Worm (Caenorhabditis elegans) whole organism, young adult: ENCODE data around the gene col-98.
A peak's percentile ranks its signal among the peaks of the same experiment; 100 is the strongest.

Source experiments
- B0035.1 ChIP-seq: sonication (generic microtip); optimal IDR thresholded peaks from 2 replicates; lab custom pipeline; 2016; ENCODE audit warnings: missing genetic modification characterization, mild to moderate bottlenecking, missing compliant biosample characterization, missing genotype, missing genetic modification reagents
- B0261.1 ChIP-seq: sonication (generic microtip); optimal IDR thresholded peaks from 2 replicates; lab custom pipeline; 2016; ENCODE audit warnings: mild to moderate bottlenecking, missing genetic modification characterization, moderate library complexity, missing compliant biosample characterization
- B0336.3 ChIP-seq: fragments of 200-800 bp; sonication (Bioruptor generic); IDR thresholded peaks from 2 replicates; pipeline ENCODE4 v1.3.6; 2022; ENCODE audit warnings: missing genetic modification characterization, missing compliant biosample characterization
- F10E7.11 ChIP-seq: sonication (generic microtip); optimal IDR thresholded peaks from 2 replicates; lab custom pipeline; 2017; ENCODE audit warnings: mild to moderate bottlenecking, missing genetic modification characterization, moderate library complexity, missing compliant biosample characterization
- F33H1.4 ChIP-seq: fragments of 200-800 bp; sonication (Bioruptor generic); IDR thresholded peaks from 2 replicates; pipeline ENCODE4 v1.3.6; 2022; ENCODE audit warnings: missing genetic modification reagents, missing genetic modification characterization, missing compliant biosample characterization
- F39B2.1 ChIP-seq: fragments of 200-800 bp; sonication (Bioruptor generic); IDR thresholded peaks from 2 replicates; pipeline ENCODE4 v1.3.6; 2022; ENCODE audit warnings: missing genetic modification reagents, missing genetic modification characterization, missing compliant biosample characterization
- F52B5.7 ChIP-seq: sonication (generic microtip); optimal IDR thresholded peaks from 2 replicates; lab custom pipeline; 2016; ENCODE audit warnings: mild to moderate bottlenecking, missing genetic modification characterization, missing compliant biosample characterization
- F55B11.4 ChIP-seq: sonication (generic microtip); optimal IDR thresholded peaks from 2 replicates; lab custom pipeline; 2016; ENCODE audit warnings: missing compliant biosample characterization, missing genetic modification characterization, borderline replicate concordance; ENCODE audit not compliant: insufficient read depth
- F57C9.4 ChIP-seq: sonication (generic microtip); optimal IDR thresholded peaks from 2 replicates; lab custom pipeline; 2017; ENCODE audit warnings: mild to moderate bottlenecking, missing genetic modification characterization, missing compliant biosample characterization
- K11D2.4 ChIP-seq: fragments of 200-800 bp; sonication (Bioruptor generic); IDR thresholded peaks from 2 replicates; pipeline ENCODE4 v1.3.6; 2022; ENCODE audit warnings: missing genetic modification reagents, missing genetic modification characterization, missing compliant biosample characterization
- T07F8.4 ChIP-seq: sonication (generic microtip); optimal IDR thresholded peaks from 2 replicates; lab custom pipeline; 2016; ENCODE audit warnings: mild to moderate bottlenecking, missing genetic modification characterization, moderate library complexity, missing compliant biosample characterization
- T26A5.8 ChIP-seq: sonication (generic microtip); optimal IDR thresholded peaks from 2 replicates; lab custom pipeline; 2016; ENCODE audit warnings: missing genetic modification characterization, missing compliant biosample characterization
- Y53F4B.3 ChIP-seq: fragments of 200-800 bp; sonication (Bioruptor generic); IDR thresholded peaks from 2 replicates; pipeline ENCODE4 v1.3.6; 2022; ENCODE audit warnings: missing genetic modification reagents, missing genetic modification characterization, missing compliant biosample characterization
- Y79H2A.3 ChIP-seq: fragments of 200-800 bp; sonication (Bioruptor generic); conservative IDR thresholded peaks from 2 replicates; pipeline ENCODE4 v1.3.6; 2022; ENCODE audit warnings: missing genetic modification reagents, missing genetic modification characterization, missing compliant biosample characterization
- ama-1 ChIP-seq, 3 experiments: fragments of 150-350 bp in 1 of 3; sonication (generic microtip) in 2 of 3; optimal IDR thresholded peaks; 2 replicates each; lab custom pipeline; 2014 to 2018; ENCODE audit warnings: missing biosample characterization in 2 of 3, missing genetic modification characterization in 2 of 3, missing genetic modification reagents in 2 of 3
- aptf-2 ChIP-seq: fragments of 200-800 bp; sonication (Bioruptor generic); conservative IDR thresholded peaks from 2 replicates; pipeline ENCODE4 v1.3.6; 2022; ENCODE audit warnings: missing genetic modification reagents, missing genetic modification characterization, missing compliant biosample characterization
- aptf-3 ChIP-seq: fragments of 200-800 bp; sonication (Bioruptor generic); IDR thresholded peaks from 2 replicates; pipeline ENCODE4 v1.3.6; 2022; ENCODE audit warnings: missing genetic modification characterization, missing compliant biosample characterization
- atf-7 ChIP-seq: sonication (generic microtip); optimal IDR thresholded peaks from 2 replicates; lab custom pipeline; 2017; ENCODE audit warnings: mild to moderate bottlenecking, missing genetic modification characterization, missing compliant biosample characterization
- attf-3 ChIP-seq: fragments of 200-800 bp; sonication (Bioruptor generic); conservative IDR thresholded peaks from 2 replicates; pipeline ENCODE4 v1.3.6; 2022; ENCODE audit warnings: missing genetic modification reagents, missing genetic modification characterization, missing compliant biosample characterization
- attf-6 ChIP-seq: fragments of 200-800 bp; sonication (Bioruptor generic); IDR thresholded peaks from 2 replicates; pipeline ENCODE4 v1.3.6; 2022; ENCODE audit warnings: missing genetic modification reagents, missing genetic modification characterization, missing compliant biosample characterization
- bed-2 ChIP-seq: fragments of 200-800 bp; sonication (Bioruptor generic); IDR thresholded peaks from 2 replicates; pipeline ENCODE4 v1.3.6; 2022; ENCODE audit warnings: missing genetic modification reagents, missing genetic modification characterization, missing compliant biosample characterization
- cebp-2 ChIP-seq: fragments of 200-800 bp; sonication (Bioruptor generic); IDR thresholded peaks from 2 replicates; pipeline ENCODE4 v1.3.6; 2022; ENCODE audit warnings: missing genetic modification characterization, missing compliant biosample characterization
- ceh-100 ChIP-seq: fragments of 200-800 bp; sonication (Bioruptor generic); IDR thresholded peaks from 2 replicates; pipeline ENCODE4 v1.3.6; 2022; ENCODE audit warnings: missing genetic modification reagents, missing genetic modification characterization, missing compliant biosample characterization
- ceh-91 ChIP-seq: fragments of 200-800 bp; sonication (Bioruptor generic); IDR thresholded peaks from 2 replicates; pipeline ENCODE4 v1.3.6; 2022; ENCODE audit warnings: missing genetic modification reagents, missing genetic modification characterization, missing compliant biosample characterization
- chd-7 ChIP-seq: sonication (generic microtip); optimal IDR thresholded peaks from 2 replicates; lab custom pipeline; 2016; ENCODE audit warnings: mild to moderate bottlenecking, missing genetic modification characterization, moderate library complexity, missing compliant biosample characterization
- efl-1 ChIP-seq: fragments of 150-350 bp; optimal IDR thresholded peaks from 2 replicates; lab custom pipeline; 2014; ENCODE audit warnings: missing biosample characterization, missing genetic modification reagents, missing genetic modification characterization
- egrh-3 ChIP-seq: fragments of 200-800 bp; sonication (Bioruptor generic); IDR thresholded peaks from 2 replicates; pipeline ENCODE4 v1.3.6; 2022; ENCODE audit warnings: missing genetic modification reagents, missing genetic modification characterization, missing compliant biosample characterization
- ets-4 ChIP-seq: fragments of 200-800 bp; sonication (Bioruptor generic); optimal IDR thresholded peaks from 2 replicates; lab custom pipeline; 2018; ENCODE audit warnings: mild to moderate bottlenecking, missing genetic modification characterization, missing compliant biosample characterization
- fkh-3 ChIP-seq: sonication (generic microtip); optimal IDR thresholded peaks from 2 replicates; lab custom pipeline; 2016; ENCODE audit warnings: mild to moderate bottlenecking, missing genetic modification characterization, missing compliant biosample characterization
- gei-17 ChIP-seq: fragments of 200-800 bp; sonication (Bioruptor generic); optimal IDR thresholded peaks from 2 replicates; lab custom pipeline; 2018; ENCODE audit warnings: mild to moderate bottlenecking, missing genetic modification characterization, missing compliant biosample characterization
- hmg-1.2 ChIP-seq: fragments of 200-800 bp; sonication (Bioruptor generic); IDR thresholded peaks from 2 replicates; pipeline ENCODE4 v1.3.6; 2022; ENCODE audit warnings: missing genetic modification reagents, missing genetic modification characterization, missing compliant biosample characterization
- hsf-1 ChIP-seq: fragments of 200-800 bp; sonication (Bioruptor generic); IDR thresholded peaks from 2 replicates; pipeline ENCODE4 v1.3.6; 2022; ENCODE audit warnings: missing genetic modification reagents, missing genetic modification characterization, missing compliant biosample characterization
- lir-1 ChIP-seq: fragments of 200-800 bp; sonication (Bioruptor generic); conservative IDR thresholded peaks from 2 replicates; pipeline ENCODE4 v1.3.6; 2022; ENCODE audit warnings: missing genetic modification reagents, missing genetic modification characterization, missing compliant biosample characterization
- madf-8 ChIP-seq: fragments of 200-800 bp; sonication (Bioruptor generic); conservative IDR thresholded peaks from 2 replicates; pipeline ENCODE4 v1.3.6; 2022; ENCODE audit warnings: missing genetic modification reagents, missing genetic modification characterization, missing compliant biosample characterization
- mes-4 ChIP-seq: sonication (generic microtip); optimal IDR thresholded peaks from 2 replicates; lab custom pipeline; 2016; ENCODE audit warnings: missing genotype, missing genetic modification characterization, missing compliant biosample characterization
- nhr-179 ChIP-seq: sonication (generic microtip); optimal IDR thresholded peaks from 2 replicates; lab custom pipeline; 2016; ENCODE audit warnings: mild to moderate bottlenecking, missing genetic modification characterization, missing compliant biosample characterization
- pha-4 ChIP-seq: fragments of 150-350 bp; sonication (generic microtip); optimal IDR thresholded peaks from 2 replicates; lab custom pipeline; 2014; ENCODE audit warnings: missing biosample characterization, missing genetic modification reagents, missing genetic modification characterization
- rcor-1 ChIP-seq: fragments of 200-800 bp; sonication (Bioruptor generic); IDR thresholded peaks from 2 replicates; pipeline ENCODE4 v1.3.6; 2022; ENCODE audit warnings: missing genetic modification reagents, missing genetic modification characterization, missing compliant biosample characterization
- rec-8 ChIP-seq, 2 experiments: sonication (generic microtip); optimal IDR thresholded peaks; 2 replicates each; lab custom pipeline; 2016; ENCODE audit warnings: mild to moderate bottlenecking in 2 of 2, missing genetic modification characterization in 2 of 2, missing genetic modification reagents in 2 of 2, missing genotype in 2 of 2, missing biosample characterization in 1 of 2, missing compliant biosample characterization in 1 of 2, moderate library complexity in 1 of 2
- repo-1 ChIP-seq: sonication (generic microtip); optimal IDR thresholded peaks from 2 replicates; lab custom pipeline; 2017; ENCODE audit warnings: mild to moderate bottlenecking, missing genetic modification characterization, missing compliant biosample characterization
- sdz-38 ChIP-seq: sonication (generic microtip); optimal IDR thresholded peaks from 2 replicates; lab custom pipeline; 2016; ENCODE audit warnings: missing genotype, missing genetic modification characterization, missing compliant biosample characterization
- sptf-2 ChIP-seq: fragments of 200-800 bp; sonication (Bioruptor generic); optimal IDR thresholded peaks from 2 replicates; lab custom pipeline; 2018; ENCODE audit warnings: mild to moderate bottlenecking, missing genetic modification characterization, missing compliant biosample characterization
- tbx-9 ChIP-seq: sonication (generic microtip); optimal IDR thresholded peaks from 2 replicates; lab custom pipeline; 2016; ENCODE audit warnings: borderline replicate concordance, missing genetic modification characterization, inconsistent platforms, missing compliant biosample characterization
- xnd-1 ChIP-seq: sonication (generic microtip); optimal IDR thresholded peaks from 2 replicates; lab custom pipeline; 2016; ENCODE audit warnings: missing genotype, missing genetic modification reagents, missing genetic modification characterization, missing compliant biosample characterization
- zim-3 ChIP-seq: sonication (generic microtip); optimal IDR thresholded peaks from 2 replicates; lab custom pipeline; 2017; ENCODE audit warnings: mild to moderate bottlenecking, missing genetic modification characterization, moderate library complexity, missing compliant biosample characterization
- ztf-22 ChIP-seq: fragments of 200-800 bp; sonication (Bioruptor generic); optimal IDR thresholded peaks from 2 replicates; lab custom pipeline; 2018; ENCODE audit warnings: mild to moderate bottlenecking, missing genetic modification characterization, moderate library complexity, missing compliant biosample characterization
- ztf-25 ChIP-seq: fragments of 200-800 bp; sonication (Bioruptor generic); IDR thresholded peaks from 2 replicates; pipeline ENCODE4 v1.3.6; 2022; ENCODE audit warnings: missing genetic modification reagents, missing genetic modification characterization, missing compliant biosample characterization
- ztf-28 ChIP-seq: fragments of 200-800 bp; sonication (Bioruptor generic); IDR thresholded peaks from 2 replicates; pipeline ENCODE4 v1.3.6; 2022; ENCODE audit warnings: missing genetic modification reagents, missing genetic modification characterization, missing compliant biosample characterization

col-98 gene

ce11 chrIII:13015754-13016317 is 3.0 kb upstream of the col-98 start (continued):
- TF ChIP-seq F33H1.4 (GFP tag; lab: Robert Waterston, UW) = peak; percentile 42; the same call in 1 of the 2 replicates
- TF ChIP-seq F57C9.4 = no peak
- no peak for TF ChIP-seq F39B2.1
- TF ChIP-seq mes-4 (tag; lab: Kevin White, UChicago) = no peak
- no peak for TF ChIP-seq tbx-9
- TF ChIP-seq pha-4 (tag; lab: Kevin White, UChicago) = no peak
- TF ChIP-seq attf-6 (GFP tag; lab: Robert Waterston, UW) = no peak
- no peak for TF ChIP-seq fkh-3 (tag; lab: Kevin White, UChicago)
- TF ChIP-seq F55B11.4 (tag; lab: Kevin White, UChicago) = no peak
- peak; percentile 1 for TF ChIP-seq atf-7 (tag; lab: Kevin White, UChicago)
- TF ChIP-seq cebp-2 (GFP tag; lab: Robert Waterston, UW) = no peak
- TF ChIP-seq sdz-38 (tag; lab: Kevin White, UChicago) = no peak
- no peak for TF ChIP-seq ztf-22 (GFP tag; lab: Kevin White, UChicago)
- no peak for TF ChIP-seq Y53F4B.3 (GFP tag; lab: Robert Waterston, UW)
- TF ChIP-seq aptf-3 (GFP tag; lab: Robert Waterston, UW) = no peak
- TF ChIP-seq rcor-1 (GFP tag; lab: Robert Waterston, UW) = peak; percentile 33; the same call in 1 of the 2 replicates
- no peak for TF ChIP-seq T07F8.4 (tag; lab: Kevin White, UChicago)
- TF ChIP-seq aptf-2 (GFP tag; lab: Robert Waterston, UW) = no peak
- peak; percentile 12 to 37 for TF ChIP-seq rec-8 (tag; optimal IDR thresholded peaks at IDR 0.05; lab: Kevin White, UChicago)
- no peak for TF ChIP-seq zim-3 (tag; lab: Kevin White, UChicago)
- TF ChIP-seq ceh-100 (GFP tag; lab: Robert Waterston, UW) = no peak
- TF ChIP-seq chd-7 = peak; percentile 18
- TF ChIP-seq repo-1 = peak; percentile 66
- 0 out of 2 replicates have a peak, but pooled peaks have one; percentile 54 for TF ChIP-seq ztf-25 (GFP tag; lab: Robert Waterston, UW)
- TF ChIP-seq ztf-28 (GFP tag; lab: Robert Waterston, UW) = 0 out of 2 replicates have a peak, but pooled peaks have one; percentile 29
- TF ChIP-seq bed-2 (GFP tag; lab: Robert Waterston, UW) = no peak
- TF ChIP-seq ceh-91 (GFP tag; lab: Robert Waterston, UW) = no peak
- TF ChIP-seq nhr-179 (tag; lab: Kevin White, UChicago) = no peak
- TF ChIP-seq hsf-1 (GFP tag; lab: Robert Waterston, UW) = no peak
- no peak for TF ChIP-seq gei-17
- peak; percentile 46 for TF ChIP-seq F10E7.11
- peak; percentile 84 for TF ChIP-seq B0261.1 (tag; lab: Kevin White, UChicago)
- TF ChIP-seq Y79H2A.3 = no peak
- TF ChIP-seq T26A5.8 (tag; lab: Kevin White, UChicago) = no peak
- no peak for TF ChIP-seq B0035.1 (tag; lab: Kevin White, UChicago)
- TF ChIP-seq B0336.3 (GFP tag; lab: Robert Waterston, UW) = 0 out of 2 replicates have a peak, but pooled peaks have one; percentile 34
- no peak for TF ChIP-seq efl-1 (GFP tag; lab: Kevin White, UChicago)
- no peak for TF ChIP-seq F52B5.7 (tag; lab: Kevin White, UChicago)
- no peak for TF ChIP-seq xnd-1 (tag; lab: Kevin White, UChicago)
- TF ChIP-seq sptf-2 (GFP tag; lab: Kevin White, UChicago) = no peak
- no peak for TF ChIP-seq ama-1 (optimal IDR thresholded peaks at IDR 0.05; lab: Kevin White, UChicago)
- TF ChIP-seq ama-1 (GFP tag; optimal IDR thresholded peaks at IDR 0.05; lab: Kevin White, UChicago) = peak; percentile 4 to 76
- peak; percentile 44; the same call in 1 of the 2 replicates for TF ChIP-seq egrh-3 (GFP tag; lab: Robert Waterston, UW)
- peak; percentile 33; the same call in 1 of the 2 replicates for TF ChIP-seq attf-3 (GFP tag; lab: Robert Waterston, UW)
- 0 out of 2 replicates have a peak, but pooled peaks have one; percentile 35 for TF ChIP-seq K11D2.4 (GFP tag; lab: Robert Waterston, UW)
- no peak for TF ChIP-seq ets-4 (GFP tag; lab: Kevin White, UChicago)
- 0 out of 2 replicates have a peak, but pooled peaks have one; percentile 53 for TF ChIP-seq lir-1 (GFP tag; lab: Robert Waterston, UW)
- no peak for TF ChIP-seq madf-8 (GFP tag; lab: Robert Waterston, UW)
- TF ChIP-seq hmg-1.2 (GFP tag; lab: Robert Waterston, UW) = peak; percentile 62
